Worm (Caenorhabditis elegans) whole organism, young adult: ENCODE measurements around the gene npr-12.
A peak's percentile ranks its signal among the peaks of the same experiment; 100 is the strongest.

Experiments
- B0019.2 ChIP-seq: fragments of 200-800 bp; sonication (Bioruptor generic); conservative IDR thresholded peaks from 2 replicates; pipeline ENCODE4 v1.3.6; 2022; ENCODE audit warnings: missing genetic modification reagents, missing genetic modification characterization, missing compliant biosample characterization
- C06A6.2 ChIP-seq: fragments of 200-800 bp; sonication (Bioruptor generic); conservative IDR thresholded peaks from 2 replicates; pipeline ENCODE4 v1.3.6; 2022; ENCODE audit warnings: missing genetic modification characterization, missing compliant biosample characterization
- C17E4.6 ChIP-seq: fragments of 200-800 bp; sonication (Bioruptor generic); IDR thresholded peaks from 2 replicates; pipeline ENCODE4 v1.3.6; 2022; ENCODE audit warnings: missing genetic modification reagents, missing genetic modification characterization, missing compliant biosample characterization
- D2030.7 ChIP-seq: fragments of 200-800 bp; sonication (Bioruptor generic); IDR thresholded peaks from 2 replicates; pipeline ENCODE4 v1.3.6; 2022; ENCODE audit warnings: missing genetic modification reagents, missing genetic modification characterization, missing compliant biosample characterization
- F23B12.7 ChIP-seq: sonication (generic microtip); optimal IDR thresholded peaks from 2 replicates; lab custom pipeline; 2017; ENCODE audit warnings: missing genetic modification characterization, mild to moderate bottlenecking, missing compliant biosample characterization, antibody characterized with exemption, moderate library complexity; ENCODE audit not compliant: insufficient read depth
- F33H1.4 ChIP-seq: fragments of 200-800 bp; sonication (Bioruptor generic); IDR thresholded peaks from 2 replicates; pipeline ENCODE4 v1.3.6; 2022; ENCODE audit warnings: missing genetic modification reagents, missing genetic modification characterization, missing compliant biosample characterization
- F39B2.1 ChIP-seq: fragments of 200-800 bp; sonication (Bioruptor generic); IDR thresholded peaks from 2 replicates; pipeline ENCODE4 v1.3.6; 2022; ENCODE audit warnings: missing genetic modification reagents, missing genetic modification characterization, missing compliant biosample characterization
- F49E8.2 ChIP-seq: sonication (generic microtip); optimal IDR thresholded peaks from 3 replicates; lab custom pipeline; 2017; ENCODE audit warnings: missing genetic modification characterization, mild to moderate bottlenecking, missing compliant biosample characterization, antibody characterized with exemption, moderate library complexity; ENCODE audit not compliant: insufficient read depth
- F55B11.4 ChIP-seq: sonication (generic microtip); optimal IDR thresholded peaks from 2 replicates; lab custom pipeline; 2016; ENCODE audit warnings: missing compliant biosample characterization, missing genetic modification characterization, borderline replicate concordance; ENCODE audit not compliant: insufficient read depth
- K11D2.4 ChIP-seq: fragments of 200-800 bp; sonication (Bioruptor generic); IDR thresholded peaks from 2 replicates; pipeline ENCODE4 v1.3.6; 2022; ENCODE audit warnings: missing genetic modification reagents, missing genetic modification characterization, missing compliant biosample characterization
- K12H6.12 ChIP-seq: fragments of 200-800 bp; sonication (Bioruptor generic); optimal IDR thresholded peaks from 2 replicates; lab custom pipeline; 2018; ENCODE audit warnings: mild to moderate bottlenecking, missing genetic modification characterization, missing compliant biosample characterization
- Y53F4B.3 ChIP-seq: fragments of 200-800 bp; sonication (Bioruptor generic); IDR thresholded peaks from 2 replicates; pipeline ENCODE4 v1.3.6; 2022; ENCODE audit warnings: missing genetic modification reagents, missing genetic modification characterization, missing compliant biosample characterization
- Y79H2A.3 ChIP-seq: fragments of 200-800 bp; sonication (Bioruptor generic); conservative IDR thresholded peaks from 2 replicates; pipeline ENCODE4 v1.3.6; 2022; ENCODE audit warnings: missing genetic modification reagents, missing genetic modification characterization, missing compliant biosample characterization
- aptf-2 ChIP-seq: fragments of 200-800 bp; sonication (Bioruptor generic); conservative IDR thresholded peaks from 2 replicates; pipeline ENCODE4 v1.3.6; 2022; ENCODE audit warnings: missing genetic modification reagents, missing genetic modification characterization, missing compliant biosample characterization
- attf-3 ChIP-seq: fragments of 200-800 bp; sonication (Bioruptor generic); conservative IDR thresholded peaks from 2 replicates; pipeline ENCODE4 v1.3.6; 2022; ENCODE audit warnings: missing genetic modification reagents, missing genetic modification characterization, missing compliant biosample characterization
- bed-1 ChIP-seq: fragments of 200-800 bp; sonication (Bioruptor generic); IDR thresholded peaks from 2 replicates; pipeline ENCODE4 v1.3.6; 2022; ENCODE audit warnings: missing genetic modification reagents, missing genetic modification characterization, missing compliant biosample characterization
- cebp-2 ChIP-seq: fragments of 200-800 bp; sonication (Bioruptor generic); IDR thresholded peaks from 2 replicates; pipeline ENCODE4 v1.3.6; 2022; ENCODE audit warnings: missing genetic modification characterization, missing compliant biosample characterization
- ceh-58 ChIP-seq: fragments of 200-800 bp; sonication (Bioruptor generic); IDR thresholded peaks from 2 replicates; pipeline ENCODE4 v1.3.6; 2022; ENCODE audit warnings: missing genetic modification characterization, missing compliant biosample characterization
- ceh-91 ChIP-seq: fragments of 200-800 bp; sonication (Bioruptor generic); IDR thresholded peaks from 2 replicates; pipeline ENCODE4 v1.3.6; 2022; ENCODE audit warnings: missing genetic modification reagents, missing genetic modification characterization, missing compliant biosample characterization
- dpl-1 ChIP-seq: fragments of 150-350 bp; optimal IDR thresholded peaks from 2 replicates; lab custom pipeline; 2014; ENCODE audit warnings: missing biosample characterization, missing genetic modification reagents, missing genetic modification characterization
- efl-1 ChIP-seq: fragments of 150-350 bp; optimal IDR thresholded peaks from 2 replicates; lab custom pipeline; 2014; ENCODE audit warnings: missing biosample characterization, missing genetic modification reagents, missing genetic modification characterization
- egl-44 ChIP-seq: fragments of 200-800 bp; sonication (Bioruptor generic); IDR thresholded peaks from 2 replicates; pipeline ENCODE4 v1.3.6; 2022; ENCODE audit warnings: missing genetic modification reagents, missing genetic modification characterization, missing compliant biosample characterization
- him-1 ChIP-seq: sonication (generic microtip); optimal IDR thresholded peaks from 2 replicates; lab custom pipeline; 2016; ENCODE audit warnings: missing genotype, missing genetic modification reagents, missing genetic modification characterization, missing compliant biosample characterization
- hmg-1.2 ChIP-seq: fragments of 200-800 bp; sonication (Bioruptor generic); IDR thresholded peaks from 2 replicates; pipeline ENCODE4 v1.3.6; 2022; ENCODE audit warnings: missing genetic modification reagents, missing genetic modification characterization, missing compliant biosample characterization
- hmg-20 ChIP-seq: fragments of 200-800 bp; sonication (Bioruptor generic); IDR thresholded peaks from 2 replicates; pipeline ENCODE4 v1.3.6; 2022; ENCODE audit warnings: missing genetic modification reagents, missing genetic modification characterization, missing compliant biosample characterization
- let-607 ChIP-seq, 2 experiments: fragments of 200-800 bp in 1 of 2; sonication (Bioruptor generic) in 1 of 2; sonication (generic microtip) in 1 of 2; optimal IDR thresholded peaks; 2 replicates each; lab custom pipeline; 2016 to 2018; ENCODE audit warnings: mild to moderate bottlenecking in 2 of 2, missing compliant biosample characterization in 2 of 2, missing genetic modification characterization in 2 of 2, moderate library complexity in 2 of 2, missing genotype in 1 of 2
- lin-35 ChIP-seq, 3 experiments: fragments of 150-350 bp in 2 of 3; sonication (generic microtip) in 1 of 3; optimal IDR thresholded peaks; 2 replicates each; lab custom pipeline; 2014 to 2018; ENCODE audit warnings: missing biosample characterization in 3 of 3, missing genetic modification characterization in 3 of 3, missing genetic modification reagents in 3 of 3
- lsl-1 ChIP-seq: fragments of 200-800 bp; sonication (Bioruptor generic); optimal IDR thresholded peaks from 2 replicates; lab custom pipeline; 2018; ENCODE audit warnings: mild to moderate bottlenecking, missing genetic modification characterization, moderate library complexity, missing compliant biosample characterization
- madf-10 ChIP-seq: sonication (generic microtip); optimal IDR thresholded peaks from 2 replicates; lab custom pipeline; 2016; ENCODE audit warnings: mild to moderate bottlenecking, missing genetic modification characterization, missing compliant biosample characterization
- madf-6 ChIP-seq: fragments of 200-800 bp; sonication (Bioruptor generic); IDR thresholded peaks from 2 replicates; pipeline ENCODE4 v1.3.6; 2022; ENCODE audit warnings: missing genetic modification reagents, missing genetic modification characterization, missing compliant biosample characterization
- madf-8 ChIP-seq: fragments of 200-800 bp; sonication (Bioruptor generic); conservative IDR thresholded peaks from 2 replicates; pipeline ENCODE4 v1.3.6; 2022; ENCODE audit warnings: missing genetic modification reagents, missing genetic modification characterization, missing compliant biosample characterization
- mcd-1 ChIP-seq: fragments of 200-800 bp; sonication (Bioruptor generic); IDR thresholded peaks from 2 replicates; pipeline ENCODE4 v1.3.6; 2022; ENCODE audit warnings: missing genetic modification reagents, missing genetic modification characterization, missing compliant biosample characterization
- nfya-2 ChIP-seq: fragments of 200-800 bp; sonication (Bioruptor generic); IDR thresholded peaks from 2 replicates; pipeline ENCODE4 v1.3.6; 2022; ENCODE audit warnings: missing genetic modification reagents, missing genetic modification characterization, missing compliant biosample characterization
- nhr-179 ChIP-seq: sonication (generic microtip); optimal IDR thresholded peaks from 2 replicates; lab custom pipeline; 2016; ENCODE audit warnings: mild to moderate bottlenecking, missing genetic modification characterization, missing compliant biosample characterization
- nhr-80 ChIP-seq: sonication (generic microtip); optimal IDR thresholded peaks from 2 replicates; lab custom pipeline; 2016; ENCODE audit warnings: missing genetic modification characterization, missing compliant biosample characterization
- rec-8 ChIP-seq, 2 experiments: sonication (generic microtip); optimal IDR thresholded peaks; 2 replicates each; lab custom pipeline; 2016; ENCODE audit warnings: mild to moderate bottlenecking in 2 of 2, missing genetic modification characterization in 2 of 2, missing genetic modification reagents in 2 of 2, missing genotype in 2 of 2, missing biosample characterization in 1 of 2, missing compliant biosample characterization in 1 of 2, moderate library complexity in 1 of 2
- snpc-1.1 ChIP-seq: sonication (generic microtip); optimal IDR thresholded peaks from 2 replicates; lab custom pipeline; 2017; ENCODE audit warnings: missing genetic modification characterization, mild to moderate bottlenecking, missing compliant biosample characterization, antibody characterized with exemption, moderate library complexity, missing genotype, missing genetic modification reagents; ENCODE audit not compliant: insufficient read depth
- snpc-3.4 ChIP-seq: sonication (generic microtip); optimal IDR thresholded peaks from 2 replicates; lab custom pipeline; 2017; ENCODE audit warnings: missing genetic modification characterization, mild to moderate bottlenecking, missing compliant biosample characterization, antibody characterized with exemption, moderate library complexity, missing genotype, missing genetic modification reagents
- snpc-4 ChIP-seq, 5 experiments: fragments of 150-350 bp in 1 of 5; sonication (generic microtip) in 4 of 5; optimal IDR thresholded peaks; 2 replicates each; lab custom pipeline; 2014 to 2018; ENCODE audit warnings: missing genetic modification characterization in 5 of 5, missing biosample characterization in 3 of 5, antibody characterized with exemption in 2 of 5, mild to moderate bottlenecking in 2 of 5, missing compliant biosample characterization in 2 of 5, missing genotype in 2 of 5, moderate library complexity in 2 of 5, missing genetic modification reagents in 1 of 5
- unc-130 ChIP-seq: sonication (generic microtip); optimal IDR thresholded peaks from 2 replicates; lab custom pipeline; 2016; ENCODE audit warnings: missing genetic modification reagents, missing genetic modification characterization, missing compliant biosample characterization
- xnd-1 ChIP-seq: sonication (generic microtip); optimal IDR thresholded peaks from 2 replicates; lab custom pipeline; 2016; ENCODE audit warnings: missing genotype, missing genetic modification reagents, missing genetic modification characterization, missing compliant biosample characterization
- ztf-6 ChIP-seq: fragments of 200-800 bp; sonication (Bioruptor generic); IDR thresholded peaks from 2 replicates; pipeline ENCODE4 v1.3.6; 2022; ENCODE audit warnings: missing genetic modification reagents, missing genetic modification characterization, missing compliant biosample characterization

Gene npr-12

DNA sequence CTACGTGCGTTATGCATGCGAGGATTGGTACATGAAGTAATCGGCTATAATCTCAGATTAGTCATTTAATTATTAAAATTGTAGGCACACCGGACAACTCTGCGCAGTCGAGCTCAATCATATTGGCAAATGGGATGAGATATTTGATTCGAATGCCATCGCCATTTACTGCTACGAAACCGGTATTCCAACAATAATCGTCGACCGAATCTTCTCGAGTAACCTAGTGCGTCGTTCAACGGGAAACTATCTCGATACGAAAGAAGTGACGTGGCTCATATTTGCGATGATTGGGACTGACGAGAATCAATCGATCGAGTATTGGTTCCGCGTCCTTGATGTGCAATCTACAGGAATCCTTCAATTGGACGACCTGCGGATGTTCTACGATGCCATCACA, 32.8 kb downstream of the npr-12 start:
- TF ChIP-seq Y53F4B.3 (GFP tag; lab: Robert Waterston, UW): no peak
- no peak for TF ChIP-seq C06A6.2 (GFP tag; lab: Robert Waterston, UW)
- TF ChIP-seq F39B2.1: no peak
- TF ChIP-seq Y79H2A.3: no peak

- TF ChIP-seq B0019.2 (GFP tag; lab: Robert Waterston, UW) (no peak), rec-8 (tag; optimal IDR thresholded peaks at IDR 0.05; lab: Kevin White, UChicago) (no peak), madf-8 (GFP tag; lab: Robert Waterston, UW) (peak; percentile 95), madf-6 (GFP tag; lab: Robert Waterston, UW) (peak; percentile 97), dpl-1 (GFP tag; lab: Kevin White, UChicago) (peak; percentile 57), F33H1.4 (GFP tag; lab: Robert Waterston, UW) (peak; percentile 93), D2030.7 (GFP tag; lab: Robert Waterston, UW) (peak; percentile 86), ceh-91 (peak; percentile 69), lsl-1 (GFP tag; lab: Kevin White, UChicago) (peak; percentile 91), nfya-2 (GFP tag; lab: Robert Waterston, UW) (no peak), mcd-1 (GFP tag; lab: Robert Waterston, UW) (no peak), efl-1 (GFP tag; lab: Kevin White, UChicago) (peak; percentile 94), snpc-4 (GFP tag; optimal IDR thresholded peaks at IDR 0.05; lab: Kevin White, UChicago) (peak; percentile 61), snpc-4 (tag; optimal IDR thresholded peaks at IDR 0.05; lab: Kevin White, UChicago) (peak in 3 of 4 experiments; percentile 70 to 83 (median 77)), snpc-3.4 (peak; percentile 82), xnd-1 (peak; percentile 92), him-1 (tag; lab: Kevin White, UChicago) (peak; percentile 11), C17E4.6 (GFP tag; lab: Robert Waterston, UW) (0 out of 2 replicates have a peak, but pooled peaks have one; percentile 39), K12H6.12 (tag; lab: Kevin White, UChicago) (no peak), lin-35 (GFP tag; optimal IDR thresholded peaks at IDR 0.05; lab: Kevin White, UChicago) (peak in 1 of 3 experiments; percentile 18), snpc-1.1 (peak; percentile 50), F49E8.2 (tag; lab: Kevin White, UChicago) (peak; percentile 9), hmg-20 (GFP tag; lab: Robert Waterston, UW) (no peak)
- TF ChIP-seq, all 124 proteins: peak for 16
These were observed 33.9 kb downstream of the npr-12 start, which contains the start of gene T22D1.5 for ce11 chrIV:6903575-6903974. TSS of gene T22D1.5 (plus strand) at chrIV:6903950.

ce11 chrIV:6887601-6888099, 49.8 kb downstream of the npr-12 start, which contains the start of the genes T05A12.3 and T05A12.4:
TSS of gene T05A12.3 (minus strand) at chrIV:6887651.
TSS of gene T05A12.4 (plus strand) at chrIV:6887948.
- TF ChIP-seq ztf-6 (GFP tag; lab: Robert Waterston, UW) (0 out of 2 replicates have a peak, but pooled peaks have one; percentile 55), attf-3 (GFP tag; lab: Robert Waterston, UW) (peak; percentile 49; the same call in 1 of the 2 replicates), unc-130 (GFP tag; lab: Kevin White, UChicago) (peak; percentile 71), C17E4.6 (GFP tag; lab: Robert Waterston, UW) (peak; percentile 65; the same call in 1 of the 2 replicates), madf-10 (tag; lab: Kevin White, UChicago) (no peak), snpc-1.1 (peak; percentile 35), cebp-2 (no peak), lsl-1 (GFP tag; lab: Kevin White, UChicago) (peak; percentile 63), aptf-2 (GFP tag; lab: Robert Waterston, UW) (0 out of 2 replicates have a peak, but pooled peaks have one; percentile 35), egl-44 (peak; percentile 56; the same call in 1 of the 2 replicates), hmg-1.2 (GFP tag; lab: Robert Waterston, UW) (peak; percentile 79), bed-1 (GFP tag; lab: Robert Waterston, UW) (no peak), madf-6 (GFP tag; lab: Robert Waterston, UW) (no peak), F23B12.7 (tag; lab: Kevin White, UChicago) (peak; percentile 36), ceh-58 (no peak), nhr-179 (tag; lab: Kevin White, UChicago) (no peak), B0019.2 (GFP tag; lab: Robert Waterston, UW) (peak; percentile 51), K11D2.4 (GFP tag; lab: Robert Waterston, UW) (no peak), let-607 (tag; optimal IDR thresholded peaks at IDR 0.05; lab: Kevin White, UChicago) (no peak), F55B11.4 (tag; lab: Kevin White, UChicago) (no peak), nhr-80 (peak; percentile 22)
